Fruit fly (Drosophila melanogaster): Measurements from ENCODE around the gene ush.

Gene ush

dm6 chr2L:497657-498473, 21.8 kb downstream of the ush start (continued):
- TF ChIP-seq CG14667 (GFP tag; IDR thresholded peaks at IDR 0.05) (no peak), Xbp1 (GFP tag; optimal IDR thresholded peaks at IDR 0.05) (no peak), NC2α (GFP tag; optimal IDR thresholded peaks at IDR 0.05) (no peak), tx (GFP tag; optimal IDR thresholded peaks at IDR 0.05) (no peak), Dad (GFP tag; optimal IDR thresholded peaks at IDR 0.05) (no peak), luna (GFP tag; optimal IDR thresholded peaks at IDR 0.05) (no peak), kay (GFP tag; optimal IDR thresholded peaks at IDR 0.05) (no peak), pfk (GFP tag; optimal IDR thresholded peaks at IDR 0.05) (no peak), CG7839 (tag; optimal IDR thresholded peaks at IDR 0.05) (no peak), nmo (GFP tag; optimal IDR thresholded peaks at IDR 0.05) (peak; percentile 8), CG6175 (GFP tag; IDR thresholded peaks at IDR 0.05) (no peak), tap (tag; optimal IDR thresholded peaks at IDR 0.05) (no peak), caup (GFP tag; optimal IDR thresholded peaks at IDR 0.05; ENCODE audit: severe bottlenecking) (peak; percentile 2), dan (GFP tag; IDR thresholded peaks at IDR 0.05) (no peak), Optix (GFP tag; IDR thresholded peaks at IDR 0.05) (0 out of 3 replicates have a peak, but pooled peaks have one; percentile 23), CG8388 (GFP tag; optimal IDR thresholded peaks at IDR 0.05) (no peak), slp2 (GFP tag; optimal IDR thresholded peaks at IDR 0.05) (no peak), disco-r (GFP tag; optimal IDR thresholded peaks at IDR 0.05) (no peak), cwo (GFP tag; optimal IDR thresholded peaks at IDR 0.05) (peak; percentile 57), D19A (tag; optimal IDR thresholded peaks at IDR 0.05) (no peak), CG13775 (GFP tag; optimal IDR thresholded peaks at IDR 0.05) (no peak)

- no peak for TF ChIP-seq CG4360 (GFP tag; IDR thresholded peaks at IDR 0.05)
- no peak for TF ChIP-seq CG9727 (GFP tag; optimal IDR thresholded peaks at IDR 0.05)
- no peak for TF ChIP-seq CG10959 (GFP tag; IDR thresholded peaks at IDR 0.05)
- no peak for TF ChIP-seq NFAT (GFP tag; IDR thresholded peaks at IDR 0.05)
- peak; percentile 90 for TF ChIP-seq grn (GFP tag; optimal IDR thresholded peaks at IDR 0.05)
- TF ChIP-seq Nf-YA (GFP tag; IDR thresholded peaks at IDR 0.05): 0 out of 2 replicates have a peak, but pooled peaks have one; percentile 11
- TF ChIP-seq ash1 (GFP tag; optimal IDR thresholded peaks at IDR 0.05): no peak
- TF ChIP-seq az2 (GFP tag; optimal IDR thresholded peaks at IDR 0.05): no peak
- no peak for TF ChIP-seq CG11696 (GFP tag; IDR thresholded peaks at IDR 0.05)
- TF ChIP-seq Myb (GFP tag; optimal IDR thresholded peaks at IDR 0.05): no peak
- no peak for TF ChIP-seq CG12236 (GFP tag; optimal IDR thresholded peaks at IDR 0.05)
- peak; percentile 76 for TF ChIP-seq lab (GFP tag; optimal IDR thresholded peaks at IDR 0.05)
- TF ChIP-seq PHDP (tag; optimal IDR thresholded peaks at IDR 0.05): no peak
- no peak for TF ChIP-seq Deaf1 (tag; optimal IDR thresholded peaks at IDR 0.05)
- no peak for TF ChIP-seq CG4328 (GFP tag; optimal IDR thresholded peaks at IDR 0.05)
- TF ChIP-seq CG16863 (GFP tag; optimal IDR thresholded peaks at IDR 0.05): no peak
- no peak for TF ChIP-seq pan (optimal IDR thresholded peaks at IDR 0.05)
- TF ChIP-seq pan (GFP tag; optimal IDR thresholded peaks at IDR 0.05 in 1 of 2, IDR thresholded peaks at IDR 0.05 in 1 of 2): no peak
- TF ChIP-seq tna (GFP tag; IDR thresholded peaks at IDR 0.05; ENCODE audit: partially characterized antibody): no peak
- TF ChIP-seq stc (GFP tag; IDR thresholded peaks at IDR 0.05): no peak
- TF ChIP-seq CG3407 (GFP tag; optimal IDR thresholded peaks at IDR 0.05): no peak
- 0 out of 2 replicates have a peak, but pooled peaks have one; percentile 1 for TF ChIP-seq MBD-R2 (GFP tag; IDR thresholded peaks at IDR 0.05)
- TF ChIP-seq sd (tag; optimal IDR thresholded peaks at IDR 0.05): no peak
- no peak for TF ChIP-seq CG2120 (GFP tag; optimal IDR thresholded peaks at IDR 0.05)
- no peak for TF ChIP-seq Meics (GFP tag; optimal IDR thresholded peaks at IDR 0.05)
- TF ChIP-seq ap (GFP tag; IDR thresholded peaks at IDR 0.05): no peak
- no peak for TF ChIP-seq CG6654 (GFP tag; optimal IDR thresholded peaks at IDR 0.05)
- peak; percentile 74 for TF ChIP-seq crol (GFP tag; IDR thresholded peaks at IDR 0.05)
- no peak for TF ChIP-seq CG34224 (GFP tag; IDR thresholded peaks at IDR 0.05; ENCODE audit: partially characterized antibody)
- no peak for TF ChIP-seq CG1792 (GFP tag; optimal IDR thresholded peaks at IDR 0.05)
Observed at dm6 chr2L:498474-498821, 22.4 kb downstream of the ush start.

Data from whole organism, embryonic.